Worm (Caenorhabditis elegans) whole organism, early embryonic: ENCODE measurements around the gene K09D9.1.

Experiments
- B0310.2 ChIP-seq: sonication (generic microtip); optimal IDR thresholded peaks from 2 replicates; lab custom pipeline; 2016; ENCODE audit warnings: mild to moderate bottlenecking, missing genetic modification characterization, missing compliant biosample characterization
- aly-1 ChIP-seq: sonication (generic microtip); optimal IDR thresholded peaks from 2 replicates; lab custom pipeline; 2016; ENCODE audit warnings: missing genetic modification characterization, missing compliant biosample characterization
- ama-1 ChIP-seq: fragments of 150-350 bp; optimal IDR thresholded peaks from 2 replicates; lab custom pipeline; 2014
- ceh-13 ChIP-seq: fragments of 200-800 bp; sonication (Bioruptor generic); optimal IDR thresholded peaks from 2 replicates; lab custom pipeline; 2018; ENCODE audit warnings: mild to moderate bottlenecking, missing genetic modification characterization, missing compliant biosample characterization
- ceh-36 ChIP-seq: sonication (generic microtip); optimal IDR thresholded peaks from 2 replicates; lab custom pipeline; 2016; ENCODE audit warnings: missing genetic modification characterization, inconsistent platforms, missing compliant biosample characterization
- ets-7 ChIP-seq: sonication (generic microtip); optimal IDR thresholded peaks from 2 replicates; lab custom pipeline; 2016; ENCODE audit warnings: missing genotype, missing genetic modification characterization, missing compliant biosample characterization
- flt-1 ChIP-seq: fragments of 200-800 bp; sonication (Bioruptor generic); IDR thresholded peaks from 2 replicates; pipeline ENCODE4 v1.3.6; 2022; ENCODE audit warnings: missing genetic modification characterization, missing compliant biosample characterization
- hmbx-1 ChIP-seq: sonication (generic microtip); optimal IDR thresholded peaks from 2 replicates; lab custom pipeline; 2016; ENCODE audit warnings: mild to moderate bottlenecking, missing genetic modification characterization, missing compliant biosample characterization
- hmg-4 ChIP-seq: fragments of 200-800 bp; sonication (Bioruptor generic); optimal IDR thresholded peaks from 2 replicates; lab custom pipeline; 2018; ENCODE audit warnings: mild to moderate bottlenecking, missing genetic modification characterization, missing compliant biosample characterization
- hnd-1 ChIP-seq: sonication (generic microtip); optimal IDR thresholded peaks from 2 replicates; lab custom pipeline; 2016; ENCODE audit warnings: missing genetic modification characterization, missing compliant biosample characterization
- pes-1 ChIP-seq: fragments of 200-800 bp; sonication (Bioruptor generic); IDR thresholded peaks from 2 replicates; pipeline ENCODE4 v1.3.6; 2022; ENCODE audit warnings: missing genetic modification reagents, missing genetic modification characterization, missing compliant biosample characterization
- scrt-1 ChIP-seq: fragments of 200-800 bp; sonication (Bioruptor generic); IDR thresholded peaks from 2 replicates; pipeline ENCODE4 v1.3.6; 2022; ENCODE audit warnings: missing genetic modification characterization, missing compliant biosample characterization
- sea-1 ChIP-seq: fragments of 200-800 bp; sonication (Bioruptor generic); conservative IDR thresholded peaks from 2 replicates; pipeline ENCODE4 v1.3.6; 2022; ENCODE audit warnings: missing genetic modification characterization, missing compliant biosample characterization

DNA sequence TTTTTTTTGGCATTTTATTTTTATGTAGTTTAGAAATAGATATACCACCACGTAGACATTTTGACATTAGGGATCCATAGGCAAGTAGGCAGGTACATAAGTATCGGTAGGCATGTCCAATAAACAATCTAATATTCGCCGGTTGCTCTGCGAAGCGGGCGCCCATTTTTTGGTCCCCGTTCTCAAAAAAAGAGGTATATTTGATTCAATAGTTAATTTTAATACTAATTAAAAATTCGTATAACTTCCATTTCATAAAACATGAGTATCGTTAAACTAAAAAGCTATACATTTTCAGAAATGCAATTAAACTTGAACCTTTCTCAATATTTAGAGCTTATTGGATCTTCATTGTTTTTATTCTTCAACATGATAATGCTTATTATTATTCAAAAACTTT lies 47.9 kb upstream of the K09D9.1 start, which contains the start of gene str-83:
- TF ChIP-seq ama-1 (lab: Kevin White, UChicago) (no peak), flt-1 (no peak), ceh-13 (GFP tag; lab: Kevin White, UChicago) (no peak), hmbx-1 (tag; lab: Kevin White, UChicago) (no peak), hmg-4 (GFP tag; lab: Kevin White, UChicago) (no peak), hnd-1 (no peak), aly-1 (tag; lab: Kevin White, UChicago) (no peak), sea-1 (GFP tag; lab: Robert Waterston, UW) (no peak), ceh-36 (tag; lab: Kevin White, UChicago) (no peak), scrt-1 (no peak), B0310.2 (tag; lab: Kevin White, UChicago) (no peak), pes-1 (GFP tag; lab: Robert Waterston, UW) (no peak), ets-7 (no peak)
